Fruit fly (Drosophila melanogaster): ENCODE data around the gene CG13989.

The CG13989 gene

DNA sequence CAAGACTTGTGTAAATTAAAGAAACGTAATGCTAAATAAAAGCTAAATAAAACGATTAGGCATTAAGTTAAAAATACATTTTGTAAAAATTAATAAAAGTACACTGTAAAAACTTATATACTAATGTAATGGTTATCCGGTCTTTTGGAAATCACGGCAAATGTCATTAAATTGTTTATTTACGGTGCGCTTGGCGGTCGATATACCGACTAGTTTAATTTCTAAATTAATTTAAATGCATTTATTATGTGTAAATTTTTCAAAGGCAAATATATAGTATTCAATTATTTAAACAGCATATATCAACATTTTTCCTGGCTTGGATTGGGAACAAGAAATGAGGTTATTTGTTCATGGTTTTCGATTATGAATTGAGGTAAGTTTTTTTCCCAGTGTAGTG, 50.6 kb downstream of the CG13989 start:
- TF ChIP-seq pan (optimal IDR thresholded peaks at IDR 0.05) (no peak), Mio (GFP tag; optimal IDR thresholded peaks at IDR 0.05) (no peak), Jra (GFP tag; optimal IDR thresholded peaks at IDR 0.05) (no peak), Rel (GFP tag; optimal IDR thresholded peaks at IDR 0.05) (no peak), Rel (tag; optimal IDR thresholded peaks at IDR 0.05) (no peak), CG32264 (GFP tag; optimal IDR thresholded peaks at IDR 0.05) (no peak), lola (GFP tag; optimal IDR thresholded peaks at IDR 0.05) (no peak), GATAd (GFP tag; optimal IDR thresholded peaks at IDR 0.05) (no peak)
